Worm (Caenorhabditis elegans) whole organism, L3 larva: ENCODE measurements around the gene C31H2.4.

Source experiments
- ama-1 ChIP-seq: fragments of 150-350 bp; optimal IDR thresholded peaks from 2 replicates; lab custom pipeline; 2018
- ceh-82 ChIP-seq: fragments of 150-350 bp; optimal IDR thresholded peaks from 2 replicates; lab custom pipeline; 2014; ENCODE audit warnings: missing biosample characterization, missing genetic modification characterization
- ceh-9 ChIP-seq: sonication (generic microtip); optimal IDR thresholded peaks from 2 replicates; lab custom pipeline; 2018; ENCODE audit warnings: missing biosample characterization, missing genetic modification characterization
- fkh-10 ChIP-seq: sonication (generic microtip); optimal IDR thresholded peaks from 2 replicates; lab custom pipeline; 2017; ENCODE audit warnings: missing biosample characterization, missing genetic modification reagents, missing genetic modification characterization
- hmg-11 ChIP-seq: sonication (generic microtip); optimal IDR thresholded peaks from 2 replicates; lab custom pipeline; 2016; ENCODE audit warnings: missing genetic modification characterization, missing compliant biosample characterization
- lin-39 ChIP-seq: fragments of 150-350 bp; optimal IDR thresholded peaks from 2 replicates; lab custom pipeline; 2018; ENCODE audit warnings: missing biosample characterization, missing genetic modification reagents, missing genetic modification characterization
- mml-1 ChIP-seq: fragments of 150-350 bp; sonication (generic microtip); optimal IDR thresholded peaks from 3 replicates; lab custom pipeline; 2014; ENCODE audit warnings: missing biosample characterization, missing genetic modification characterization
- nhr-28 ChIP-seq: fragments of 150-350 bp; optimal IDR thresholded peaks from 2 replicates; lab custom pipeline; 2014; ENCODE audit warnings: missing biosample characterization, missing genetic modification characterization
- nhr-77 ChIP-seq: fragments of 150-350 bp; optimal IDR thresholded peaks from 2 replicates; lab custom pipeline; 2014; ENCODE audit warnings: missing biosample characterization, missing genetic modification characterization
- pha-4 ChIP-seq: fragments of 150-350 bp; optimal IDR thresholded peaks from 2 replicates; lab custom pipeline; 2014; ENCODE audit warnings: missing biosample characterization, missing genetic modification reagents, missing genetic modification characterization

DNA sequence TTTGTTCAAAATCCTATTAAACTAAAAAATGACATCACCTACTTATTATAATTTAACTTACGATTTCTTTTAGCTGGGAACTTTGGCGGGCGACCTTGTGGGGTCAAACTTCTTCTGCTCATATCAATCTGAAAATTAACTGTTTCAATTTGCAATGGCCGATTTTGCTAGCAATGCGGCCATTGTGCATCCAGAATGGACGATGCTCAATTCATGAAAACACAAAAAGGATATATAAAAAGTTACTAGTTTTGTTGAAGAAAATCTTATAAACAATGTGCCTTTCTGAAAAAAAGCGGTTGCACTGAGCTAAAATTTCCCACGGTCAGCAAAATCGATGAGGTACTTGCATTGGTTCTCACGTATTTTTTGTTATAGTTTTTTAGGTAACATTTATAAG lies 5.2 kb downstream of the C31H2.4 start, which contains the start of gene C31H2.3:
- TF ChIP-seq hmg-11 (tag; lab: Kevin White, UChicago): no peak
- TF ChIP-seq nhr-28 (tag; lab: Kevin White, UChicago): no peak
- TF ChIP-seq lin-39: no peak
- TF ChIP-seq ama-1 (lab: Kevin White, UChicago): no peak
- TF ChIP-seq ceh-82 (tag; lab: Kevin White, UChicago): no peak
- no peak for TF ChIP-seq pha-4 (tag; lab: Kevin White, UChicago)
- no peak for TF ChIP-seq fkh-10 (GFP tag; lab: Kevin White, UChicago)
- no peak for TF ChIP-seq nhr-77
- no peak for TF ChIP-seq ceh-9 (tag; lab: Kevin White, UChicago)
- TF ChIP-seq mml-1: no peak
